Worm (Caenorhabditis elegans) whole organism, L2 larva: Measurements from ENCODE around the gene srh-47.

ENCODE experiments used
- C34F6.9 ChIP-seq: fragments of 150-350 bp; optimal IDR thresholded peaks from 2 replicates; lab custom pipeline; 2014; ENCODE audit warnings: missing biosample characterization, missing genetic modification characterization
- F13H6.1 ChIP-seq: sonication (generic microtip); optimal IDR thresholded peaks from 2 replicates; lab custom pipeline; 2016; ENCODE audit warnings: missing genetic modification characterization, missing compliant biosample characterization
- R02D3.7 ChIP-seq: fragments of 150-350 bp; optimal IDR thresholded peaks from 2 replicates; lab custom pipeline; 2014; ENCODE audit warnings: missing biosample characterization, missing genetic modification characterization
- Y55F3AM.14 ChIP-seq: fragments of 200-800 bp; sonication (Bioruptor generic); optimal IDR thresholded peaks from 2 replicates; lab custom pipeline; 2018; ENCODE audit warnings: mild to moderate bottlenecking, missing genetic modification characterization, missing compliant biosample characterization
- ZK546.5 ChIP-seq: sonication (generic microtip); optimal IDR thresholded peaks from 2 replicates; lab custom pipeline; 2017; ENCODE audit warnings: missing biosample characterization, missing genetic modification characterization
- aly-2 ChIP-seq: fragments of 150-350 bp; optimal IDR thresholded peaks from 2 replicates; lab custom pipeline; 2014; ENCODE audit warnings: missing biosample characterization, missing genetic modification characterization
- blmp-1 ChIP-seq: sonication (generic microtip); optimal IDR thresholded peaks from 2 replicates; lab custom pipeline; 2017; ENCODE audit warnings: missing genetic modification characterization, mild to moderate bottlenecking, missing compliant biosample characterization, antibody characterized with exemption, moderate library complexity; ENCODE audit not compliant: insufficient read depth
- ceh-16 ChIP-seq: fragments of 150-350 bp; optimal IDR thresholded peaks from 2 replicates; lab custom pipeline; 2014; ENCODE audit warnings: missing biosample characterization, missing genetic modification characterization
- ceh-82 ChIP-seq: fragments of 150-350 bp; optimal IDR thresholded peaks from 2 replicates; lab custom pipeline; 2014; ENCODE audit warnings: missing biosample characterization, missing genetic modification characterization
- crh-2 ChIP-seq: sonication (generic microtip); optimal IDR thresholded peaks from 2 replicates; lab custom pipeline; 2017; ENCODE audit warnings: missing biosample characterization, missing genetic modification characterization
- dmd-4 ChIP-seq: sonication (generic microtip); optimal IDR thresholded peaks from 2 replicates; lab custom pipeline; 2017; ENCODE audit warnings: missing biosample characterization, missing genetic modification characterization
- egl-27 ChIP-seq: sonication (generic microtip); optimal IDR thresholded peaks from 3 replicates; lab custom pipeline; 2017; ENCODE audit warnings: missing biosample characterization, missing genetic modification reagents, missing genetic modification characterization
- elt-1 ChIP-seq: fragments of 150-350 bp; optimal IDR thresholded peaks from 2 replicates; lab custom pipeline; 2014; ENCODE audit warnings: missing biosample characterization, missing genetic modification characterization
- elt-3 ChIP-seq: sonication (generic microtip); optimal IDR thresholded peaks from 2 replicates; lab custom pipeline; 2017; ENCODE audit warnings: missing biosample characterization, missing genetic modification characterization
- fos-1 ChIP-seq: fragments of 150-350 bp; optimal IDR thresholded peaks from 2 replicates; lab custom pipeline; 2014; ENCODE audit warnings: missing biosample characterization, missing genetic modification characterization
- gmeb-1 ChIP-seq: fragments of 150-350 bp; optimal IDR thresholded peaks from 2 replicates; lab custom pipeline; 2014; ENCODE audit warnings: missing biosample characterization, missing genetic modification characterization
- lin-11 ChIP-seq: fragments of 150-350 bp; sonication (generic microtip); optimal IDR thresholded peaks from 2 replicates; lab custom pipeline; 2014; ENCODE audit warnings: missing biosample characterization, missing genetic modification characterization, inconsistent platforms, mixed read lengths
- lin-13 ChIP-seq: fragments of 150-350 bp; optimal IDR thresholded peaks from 2 replicates; lab custom pipeline; 2014; ENCODE audit warnings: missing biosample characterization, missing genetic modification reagents, missing genetic modification characterization
- lin-39 ChIP-seq: fragments of 150-350 bp; optimal IDR thresholded peaks from 2 replicates; lab custom pipeline; 2014; ENCODE audit warnings: missing biosample characterization, missing genetic modification reagents, missing genetic modification characterization
- lsy-2 ChIP-seq, 2 experiments: fragments of 150-350 bp in 1 of 2; sonication (generic microtip) in 1 of 2; optimal IDR thresholded peaks; 2 replicates each; lab custom pipeline; 2014 to 2017; ENCODE audit warnings: missing biosample characterization in 2 of 2, missing genetic modification characterization in 2 of 2
- mab-5 ChIP-seq: fragments of 150-350 bp; optimal IDR thresholded peaks from 2 replicates; lab custom pipeline; 2014; ENCODE audit warnings: missing biosample characterization, missing genetic modification characterization
- mdl-1 ChIP-seq, 2 experiments: fragments of 150-350 bp in 1 of 2; sonication (generic microtip) in 1 of 2; optimal IDR thresholded peaks; 2 replicates each; lab custom pipeline; 2017; ENCODE audit warnings: missing biosample characterization in 2 of 2, missing genetic modification characterization in 2 of 2
- nhr-11 ChIP-seq: fragments of 150-350 bp; optimal IDR thresholded peaks from 2 replicates; lab custom pipeline; 2014; ENCODE audit warnings: missing biosample characterization, missing genetic modification characterization
- nhr-12 ChIP-seq: fragments of 150-350 bp; optimal IDR thresholded peaks from 2 replicates; lab custom pipeline; 2014; ENCODE audit warnings: missing biosample characterization, missing genetic modification characterization
- nhr-129 ChIP-seq: fragments of 150-350 bp; optimal IDR thresholded peaks from 2 replicates; lab custom pipeline; 2014; ENCODE audit warnings: missing biosample characterization, missing genetic modification characterization
- nhr-21 ChIP-seq: fragments of 150-350 bp; optimal IDR thresholded peaks from 2 replicates; lab custom pipeline; 2014; ENCODE audit warnings: missing biosample characterization, missing genetic modification characterization
- nhr-237 ChIP-seq: fragments of 150-350 bp; optimal IDR thresholded peaks from 2 replicates; lab custom pipeline; 2014; ENCODE audit warnings: missing biosample characterization, missing genetic modification characterization
- nhr-25 ChIP-seq: fragments of 150-350 bp; sonication (generic microtip); optimal IDR thresholded peaks from 3 replicates; lab custom pipeline; 2014; ENCODE audit warnings: missing biosample characterization, missing genetic modification characterization
- nhr-6 ChIP-seq: fragments of 150-350 bp; optimal IDR thresholded peaks from 2 replicates; lab custom pipeline; 2014; ENCODE audit warnings: missing biosample characterization, missing genetic modification characterization
- nhr-77 ChIP-seq: fragments of 150-350 bp; optimal IDR thresholded peaks from 2 replicates; lab custom pipeline; 2014; ENCODE audit warnings: missing biosample characterization, missing genetic modification characterization
- peb-1 ChIP-seq: fragments of 150-350 bp; optimal IDR thresholded peaks from 2 replicates; lab custom pipeline; 2014; ENCODE audit warnings: missing biosample characterization, missing genetic modification characterization
- skn-1 ChIP-seq: sonication (generic microtip); optimal IDR thresholded peaks from 2 replicates; lab custom pipeline; 2017; ENCODE audit warnings: missing biosample characterization, missing genetic modification characterization
- sma-3 ChIP-seq: sonication (generic microtip); optimal IDR thresholded peaks from 2 replicates; lab custom pipeline; 2016; ENCODE audit warnings: missing genetic modification reagents, missing genetic modification characterization, missing compliant biosample characterization
- sma-9 ChIP-seq, 2 experiments: fragments of 150-350 bp in 1 of 2; sonication (generic microtip) in 1 of 2; optimal IDR thresholded peaks; 2 replicates each; lab custom pipeline; 2014 to 2016; ENCODE audit warnings: missing genetic modification characterization in 2 of 2, mild to moderate bottlenecking in 1 of 2, missing biosample characterization in 1 of 2, missing compliant biosample characterization in 1 of 2, missing genetic modification reagents in 1 of 2, moderate library complexity in 1 of 2
- snpc-4 ChIP-seq: fragments of 150-350 bp; optimal IDR thresholded peaks from 2 replicates; lab custom pipeline; 2014; ENCODE audit warnings: missing biosample characterization, missing genetic modification characterization
- unc-55 ChIP-seq: fragments of 150-350 bp; sonication (generic microtip); optimal IDR thresholded peaks from 3 replicates; lab custom pipeline; 2014; ENCODE audit warnings: missing biosample characterization, missing genetic modification reagents, missing genetic modification characterization
- unc-62 ChIP-seq: fragments of 150-350 bp; optimal IDR thresholded peaks from 2 replicates; lab custom pipeline; 2014; ENCODE audit warnings: missing biosample characterization, missing genetic modification reagents, missing genetic modification characterization
- zag-1 ChIP-seq: fragments of 150-350 bp; optimal IDR thresholded peaks from 2 replicates; lab custom pipeline; 2014; ENCODE audit warnings: missing biosample characterization, missing genetic modification characterization
- ztf-1 ChIP-seq: fragments of 200-800 bp; sonication (Bioruptor generic); conservative IDR thresholded peaks from 2 replicates; pipeline ENCODE4 v1.3.6; 2022; ENCODE audit warnings: missing genetic modification characterization, missing compliant biosample characterization
- ztf-11 ChIP-seq: sonication (generic microtip); optimal IDR thresholded peaks from 2 replicates; lab custom pipeline; 2017; ENCODE audit warnings: missing biosample characterization, missing genetic modification characterization
- ztf-4 ChIP-seq: fragments of 150-350 bp; optimal IDR thresholded peaks from 2 replicates; lab custom pipeline; 2014; ENCODE audit warnings: missing biosample characterization, missing genetic modification characterization

srh-47 gene

DNA sequence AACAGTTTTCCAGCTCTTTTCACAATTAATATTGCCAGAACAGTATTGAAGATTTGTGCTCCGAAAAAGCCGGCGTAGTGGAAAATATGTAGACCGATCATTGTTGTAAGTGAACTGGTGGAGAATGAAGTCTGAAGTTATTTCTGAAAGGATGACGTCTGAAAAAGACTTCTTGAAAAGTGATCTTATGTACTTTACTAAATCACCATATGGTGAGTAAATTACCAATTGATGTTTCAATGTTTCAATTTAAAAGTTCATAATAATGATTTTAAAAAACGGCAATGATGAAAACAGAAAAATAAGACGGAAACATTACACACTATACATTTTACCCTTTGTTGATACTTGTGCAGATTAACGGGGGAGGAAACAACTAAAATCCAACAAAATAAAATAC lies 23.3 kb upstream of the srh-47 start, which contains the start of gene str-141:
Gene str-141, minus strand, starts transcription at position 101 of the 400 bp plus-strand sequence.
- TF ChIP-seq nhr-25 (tag; lab: Kevin White, UChicago) (no peak), dmd-4 (tag; lab: Kevin White, UChicago) (no peak)

DNA sequence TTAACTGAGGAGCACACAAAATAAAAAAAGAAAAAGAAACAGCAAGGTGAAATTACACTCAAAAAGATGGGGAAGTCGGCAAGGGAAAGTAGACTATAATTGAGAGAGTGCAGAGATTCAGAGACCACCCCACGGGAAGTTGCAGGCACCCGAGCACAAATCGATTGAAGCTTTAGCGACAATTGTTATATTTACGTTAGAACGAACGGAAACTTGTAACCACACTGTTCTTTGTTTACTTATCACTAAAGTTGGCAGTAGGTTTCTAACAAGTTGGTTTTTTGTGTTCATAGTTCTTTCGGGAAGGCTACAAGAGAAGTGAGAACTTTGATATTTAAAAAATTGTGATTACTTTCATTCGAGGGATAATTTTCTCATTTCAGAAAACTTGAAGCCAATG lies 21.3 kb upstream of the srh-47 start, which contains the start of gene F47G9.4:
Gene F47G9.4, minus strand, starts transcription at position 98 of the 400 bp plus-strand sequence.
- TF ChIP-seq nhr-129: peak; percentile 8
- peak; percentile 50 for TF ChIP-seq F13H6.1 (tag; lab: Kevin White, UChicago)
- no peak for TF ChIP-seq blmp-1 (tag; lab: Kevin White, UChicago)

DNA sequence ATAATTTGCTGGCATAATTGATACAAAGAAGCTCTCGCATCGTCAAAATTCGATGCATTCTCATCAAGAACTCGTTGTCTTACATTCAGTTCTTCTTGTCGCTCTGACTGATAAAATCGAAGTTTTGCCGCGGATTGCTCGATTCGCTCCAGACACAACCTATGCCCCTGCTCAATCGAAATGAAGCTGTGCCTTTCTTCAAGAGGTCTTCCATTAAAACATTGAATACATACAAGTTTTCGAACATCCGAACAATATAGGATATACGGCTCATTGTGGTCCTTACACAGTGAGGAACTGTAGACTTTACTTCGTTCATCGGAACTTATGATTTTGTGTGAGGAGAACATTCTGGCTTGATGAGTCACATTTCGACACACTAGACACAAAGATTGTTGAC lies 20.4 kb upstream of the srh-47 start:
- no peak for TF ChIP-seq aly-2

DNA sequence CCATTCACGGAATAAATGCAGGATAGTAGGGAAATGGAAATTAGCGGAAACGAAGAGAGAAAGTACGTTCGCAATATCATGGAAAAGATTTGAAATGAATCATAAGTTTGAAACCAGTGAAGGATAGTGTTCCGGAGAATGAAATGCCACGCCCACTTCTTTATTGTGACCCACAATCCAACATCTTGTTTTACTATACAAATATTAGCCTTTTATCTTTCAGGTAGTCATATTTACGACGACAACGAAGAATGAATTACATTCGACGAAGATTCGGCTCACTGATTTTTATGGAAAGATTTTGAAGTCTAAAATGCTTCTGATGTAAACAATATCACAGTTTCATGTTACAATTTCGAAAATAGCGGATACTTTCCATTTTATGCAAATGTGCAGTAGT lies 16.4 kb upstream of the srh-47 start, which contains the start of gene cutl-18:
Gene cutl-18, minus strand, starts transcription at position 101 of the 400 bp plus-strand sequence.
- TF ChIP-seq skn-1 (tag; lab: Kevin White, UChicago) (no peak), ztf-11 (tag; lab: Kevin White, UChicago) (no peak), lin-13 (GFP tag; lab: Kevin White, UChicago) (no peak), elt-1 (no peak), mdl-1 (tag; optimal IDR thresholded peaks at IDR 0.05; lab: Kevin White, UChicago) (no peak), nhr-11 (tag; lab: Kevin White, UChicago) (no peak), lsy-2 (tag; optimal IDR thresholded peaks at IDR 0.05; lab: Kevin White, UChicago) (no peak), egl-27 (tag; lab: Kevin White, UChicago) (no peak), ceh-82 (no peak), F13H6.1 (tag; lab: Kevin White, UChicago) (no peak), ztf-4 (tag; lab: Kevin White, UChicago) (no peak), nhr-25 (tag; lab: Kevin White, UChicago) (no peak), C34F6.9 (tag; lab: Kevin White, UChicago) (no peak), crh-2 (tag; lab: Kevin White, UChicago) (no peak), mab-5 (no peak), R02D3.7 (tag; lab: Kevin White, UChicago) (no peak), ZK546.5 (tag; lab: Kevin White, UChicago) (no peak)

DNA sequence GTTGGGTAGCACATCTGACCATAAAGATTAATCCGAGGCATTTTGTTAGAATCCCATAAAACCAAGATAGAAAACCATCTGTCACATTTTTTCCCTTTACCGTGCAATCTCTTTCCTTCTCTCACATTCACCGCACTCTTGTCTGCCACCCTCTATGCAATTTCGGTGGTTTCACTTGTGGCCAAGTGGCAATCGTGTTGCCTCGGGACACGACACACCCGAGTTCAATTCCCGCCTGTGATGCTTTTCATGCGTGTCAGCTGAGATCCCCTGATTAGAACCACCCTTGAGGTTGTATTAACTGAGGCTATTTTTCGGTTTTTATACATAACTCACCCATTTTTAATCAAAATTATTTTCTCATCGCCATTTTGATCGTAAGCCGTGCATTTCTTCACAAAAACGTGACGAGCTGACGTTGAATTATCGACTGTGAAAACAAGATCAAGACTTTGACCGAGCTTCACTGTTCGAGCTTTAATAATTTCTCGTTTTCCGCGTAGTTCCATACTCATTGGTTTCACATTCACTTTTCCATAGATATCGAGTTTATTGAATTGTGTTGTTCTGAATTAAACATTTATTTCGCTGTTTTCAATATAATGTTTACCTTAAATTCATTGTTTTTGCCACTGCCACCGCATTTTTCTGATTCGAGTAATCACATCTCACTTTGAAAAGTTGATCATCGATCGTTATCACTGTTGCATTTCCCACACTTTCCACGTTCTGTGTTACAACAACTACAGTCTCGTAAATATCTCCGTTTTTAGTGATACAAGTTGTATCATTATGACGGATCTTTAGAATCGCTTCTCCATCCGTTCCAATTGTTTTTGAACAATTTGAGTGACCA lies 13.8 kb upstream of the srh-47 start:
- TF ChIP-seq gmeb-1 (peak; percentile 77), ceh-82 (peak; percentile 40), sma-3 (GFP tag; lab: Kevin White, UChicago) (peak; percentile 81), nhr-237 (tag; lab: Kevin White, UChicago) (no peak), peb-1 (tag; lab: Kevin White, UChicago) (no peak), snpc-4 (tag; lab: Kevin White, UChicago) (peak; percentile 59), C34F6.9 (tag; lab: Kevin White, UChicago) (peak; percentile 46), elt-3 (tag; lab: Kevin White, UChicago) (peak; percentile 23), nhr-21 (peak; percentile 76), elt-1 (no peak), nhr-12 (tag; lab: Kevin White, UChicago) (no peak), F13H6.1 (tag; lab: Kevin White, UChicago) (peak; percentile 92), zag-1 (tag; lab: Kevin White, UChicago) (peak; percentile 9), ZK546.5 (tag; lab: Kevin White, UChicago) (no peak), mab-5 (peak; percentile 53), egl-27 (tag; lab: Kevin White, UChicago) (peak; percentile 64), Y55F3AM.14 (GFP tag; lab: Kevin White, UChicago) (peak; percentile 85), nhr-6 (tag; lab: Kevin White, UChicago) (no peak), blmp-1 (tag; lab: Kevin White, UChicago) (no peak), lin-39 (tag; lab: Kevin White, UChicago) (no peak), ztf-1 (GFP tag; lab: Robert Waterston, UW) (0 out of 2 replicates have a peak, but pooled peaks have one; percentile 72), ztf-11 (tag; lab: Kevin White, UChicago) (peak; percentile 21), lin-11 (tag; lab: Kevin White, UChicago) (peak; percentile 84), nhr-25 (tag; lab: Kevin White, UChicago) (peak; percentile 79), fos-1 (tag; lab: Kevin White, UChicago) (peak; percentile 76), ztf-4 (tag; lab: Kevin White, UChicago) (peak; percentile 64), unc-55 (GFP tag; lab: Kevin White, UChicago) (no peak), unc-62 (GFP tag; lab: Kevin White, UChicago) (no peak), nhr-11 (tag; lab: Kevin White, UChicago) (peak; percentile 78), sma-9 (GFP tag; optimal IDR thresholded peaks at IDR 0.05; lab: Kevin White, UChicago) (peak; percentile 82), sma-9 (tag; optimal IDR thresholded peaks at IDR 0.05; lab: Kevin White, UChicago) (no peak), nhr-77 (no peak), ceh-16 (tag; lab: Kevin White, UChicago) (peak; percentile 44), R02D3.7 (tag; lab: Kevin White, UChicago) (no peak)
